Worm (Caenorhabditis elegans): ENCODE measurements around the gene F59B10.4.

ce11 chrII:10500674-10501073 lies 18.2 kb downstream of the F59B10.4 start:
- TF ChIP-seq unc-62 (GFP tag; optimal IDR thresholded peaks at IDR 0.05): no peak
- TF ChIP-seq B0035.1 (tag; optimal IDR thresholded peaks at IDR 0.05): no peak
- TF ChIP-seq ekl-4 (GFP tag; IDR thresholded peaks at IDR 0.05): no peak
- no peak for TF ChIP-seq B0261.1 (tag; optimal IDR thresholded peaks at IDR 0.05)
- no peak for TF ChIP-seq attf-3 (GFP tag; conservative IDR thresholded peaks at IDR 0.05)
- TF ChIP-seq F49E8.2 (tag; optimal IDR thresholded peaks at IDR 0.05; ENCODE audit: insufficient read depth): no peak
- TF ChIP-seq ztf-28 (GFP tag; IDR thresholded peaks at IDR 0.05): no peak
- TF ChIP-seq Y79H2A.3 (GFP tag; conservative IDR thresholded peaks at IDR 0.05): no peak
- TF ChIP-seq akir-1 (GFP tag; optimal IDR thresholded peaks at IDR 0.05): no peak
- TF ChIP-seq F37B4.10 (GFP tag; IDR thresholded peaks at IDR 0.05): no peak
- no peak for TF ChIP-seq rpc-1 (optimal IDR thresholded peaks at IDR 0.05)
- TF ChIP-seq rpc-1 (tag; optimal IDR thresholded peaks at IDR 0.05): no peak
- no peak for TF ChIP-seq pha-4 (tag; optimal IDR thresholded peaks at IDR 0.05)
- no peak for TF ChIP-seq ama-1 (optimal IDR thresholded peaks at IDR 0.05)
- TF ChIP-seq ama-1 (GFP tag; optimal IDR thresholded peaks at IDR 0.05): no peak
